Fruit fly (Drosophila melanogaster) whole organism, pupa: ENCODE results near the gene Ltn1.

ENCODE experiments used
- CG10348 ChIP-seq: fragments of 200-800 bp; sonication (Bioruptor generic); IDR thresholded peaks from 2 replicates; pipeline ENCODE4 v1.3.6; 2022; ENCODE audit warnings: missing biosample characterization, missing genetic modification characterization
- CG12605 ChIP-seq: fragments of 200-800 bp; sonication (Bioruptor generic); IDR thresholded peaks from 2 replicates; pipeline ENCODE4 v1.3.6; 2022; ENCODE audit warnings: missing biosample characterization, missing genetic modification characterization
- CG13204 ChIP-seq: fragments of 200-800 bp; sonication (Bioruptor generic); optimal IDR thresholded peaks from 2 replicates; lab custom pipeline; 2018; ENCODE audit warnings: missing biosample characterization, mild to moderate bottlenecking, missing genetic modification characterization, moderate library complexity
- CG14655 ChIP-seq: fragments of 200-800 bp; sonication (Bioruptor generic); optimal IDR thresholded peaks from 3 replicates; lab custom pipeline; 2017; ENCODE audit warnings: mild to moderate bottlenecking, missing biosample characterization, missing genetic modification reagents, missing genetic modification characterization
- CG15710 ChIP-seq: fragments of 200-800 bp; sonication (Bioruptor generic); optimal IDR thresholded peaks from 2 replicates; lab custom pipeline; 2018; ENCODE audit warnings: missing biosample characterization, mild to moderate bottlenecking, missing genetic modification characterization, moderate library complexity
- CG17806 ChIP-seq: fragments of 200-800 bp; sonication (Bioruptor generic); optimal IDR thresholded peaks from 2 replicates; lab custom pipeline; 2018; ENCODE audit warnings: missing biosample characterization, mild to moderate bottlenecking, missing genetic modification characterization, moderate library complexity
- CG32121 ChIP-seq: fragments of 200-800 bp; sonication (Bioruptor generic); IDR thresholded peaks from 2 replicates; pipeline ENCODE4 v1.3.6; 2022; ENCODE audit warnings: missing biosample characterization, missing genetic modification characterization
- CG34367 ChIP-seq: fragments of 200-800 bp; sonication (Bioruptor generic); optimal IDR thresholded peaks from 2 replicates; lab custom pipeline; 2018; ENCODE audit warnings: missing biosample characterization, mild to moderate bottlenecking, missing genetic modification characterization
- CG4496 ChIP-seq: fragments of 200-800 bp; sonication (Bioruptor generic); IDR thresholded peaks from 3 replicates; pipeline ENCODE4 v1.3.6; 2022; ENCODE audit warnings: missing biosample characterization, missing genetic modification characterization
- CG8159 ChIP-seq: fragments of 200-800 bp; sonication (Bioruptor generic); optimal IDR thresholded peaks from 3 replicates; lab custom pipeline; 2018; ENCODE audit warnings: missing biosample characterization, mild to moderate bottlenecking, missing genetic modification characterization, moderate library complexity
- CG8301 ChIP-seq: fragments of 200-800 bp; sonication (Bioruptor generic); optimal IDR thresholded peaks from 2 replicates; lab custom pipeline; 2018; ENCODE audit warnings: missing biosample characterization, mild to moderate bottlenecking, missing genetic modification characterization
- CG9948 ChIP-seq: fragments of 200-800 bp; sonication (Bioruptor generic); optimal IDR thresholded peaks from 2 replicates; lab custom pipeline; 2018; ENCODE audit warnings: missing biosample characterization, mild to moderate bottlenecking, missing genetic modification characterization, moderate library complexity
- D1 ChIP-seq: fragments of 200-800 bp; sonication (Bioruptor generic); optimal IDR thresholded peaks from 2 replicates; lab custom pipeline; 2018; ENCODE audit warnings: missing biosample characterization, mild to moderate bottlenecking, missing genetic modification characterization, moderate library complexity
- EcR ChIP-seq: fragments of 200-800 bp; sonication (Bioruptor generic); optimal IDR thresholded peaks from 3 replicates; lab custom pipeline; 2019; ENCODE audit warnings: missing biosample characterization, missing genetic modification characterization, mild to moderate bottlenecking, moderate library complexity, missing genetic modification reagents
- Ets98B ChIP-seq: fragments of 200-800 bp; sonication (Bioruptor generic); IDR thresholded peaks from 2 replicates; pipeline ENCODE4 v1.3.6; 2022; ENCODE audit warnings: missing biosample characterization, missing genetic modification characterization
- Pif1A ChIP-seq: fragments of 200-800 bp; sonication (Bioruptor generic); optimal IDR thresholded peaks from 3 replicates; lab custom pipeline; 2016; ENCODE audit warnings: missing biosample characterization, missing genetic modification characterization
- Pif1B ChIP-seq: fragments of 200-800 bp; sonication (Bioruptor generic); optimal IDR thresholded peaks from 3 replicates; lab custom pipeline; 2016; ENCODE audit warnings: missing biosample characterization, missing genetic modification characterization
- Snoo ChIP-seq: fragments of 200-800 bp; sonication (Bioruptor generic); optimal IDR thresholded peaks from 3 replicates; lab custom pipeline; 2017; ENCODE audit warnings: missing biosample characterization, mild to moderate bottlenecking, missing genetic modification characterization, inconsistent platforms
- fd96Ca ChIP-seq: fragments of 200-800 bp; sonication (Bioruptor generic); IDR thresholded peaks from 3 replicates; pipeline ENCODE4 v1.3.6; 2022; ENCODE audit warnings: missing biosample characterization, missing genetic modification characterization
- gl ChIP-seq: fragments of 200-800 bp; sonication (Bioruptor generic); optimal IDR thresholded peaks from 2 replicates; lab custom pipeline; 2018; ENCODE audit warnings: missing biosample characterization, mild to moderate bottlenecking, missing genetic modification characterization
- rn ChIP-seq: fragments of 200-800 bp; sonication (Bioruptor generic); IDR thresholded peaks from 2 replicates; pipeline ENCODE4 v1.3.6; 2022; ENCODE audit warnings: missing biosample characterization, missing genetic modification characterization

Gene Ltn1

dm6 chr3L:19500698-19501097 is 51.4 kb downstream of the Ltn1 start, which contains the start of gene CG9451:
Gene CG9451 (minus strand): TSS chr3L:19500798.
- TF ChIP-seq CG10348 (GFP tag; lab: Robert Waterston, UW) (no peak), EcR (GFP tag; lab: Kevin White, UChicago) (no peak), CG8159 (tag; lab: Kevin White, UChicago) (no peak), gl (tag; lab: Kevin White, UChicago) (no peak), Snoo (tag; lab: Kevin White, UChicago) (no peak)

dm6 chr3L:19499334-19499733 is 52.8 kb downstream of the Ltn1 start:
- no peak for TF ChIP-seq CG9948 (tag; lab: Kevin White, UChicago)
- TF ChIP-seq Snoo (tag; lab: Kevin White, UChicago), result no peak
- TF ChIP-seq EcR (GFP tag; lab: Kevin White, UChicago), result no peak
- no peak for TF ChIP-seq fd96Ca (GFP tag; lab: Robert Waterston, UW)
- no peak for TF ChIP-seq CG8301 (tag; lab: Kevin White, UChicago)

dm6 chr3L:19497623-19498022 is 54.5 kb downstream of the Ltn1 start, which contains the start of gene CG9449:
Gene CG9449 (minus strand): TSS chr3L:19497723.
- TF ChIP-seq CG9948 (tag; lab: Kevin White, UChicago) (no peak), CG15710 (no peak), CG13204 (GFP tag; lab: Kevin White, UChicago) (no peak), rn (GFP tag; lab: Robert Waterston, UW) (no peak), CG10348 (GFP tag; lab: Robert Waterston, UW) (no peak), CG12605 (no peak), Snoo (tag; lab: Kevin White, UChicago) (no peak), Ets98B (GFP tag; lab: Robert Waterston, UW) (no peak), Pif1B (GFP tag; lab: Kevin White, UChicago) (no peak), Pif1A (GFP tag; lab: Kevin White, UChicago) (no peak), CG4496 (GFP tag; lab: Robert Waterston, UW) (no peak), CG32121 (GFP tag; lab: Robert Waterston, UW) (no peak), D1 (no peak), CG14655 (GFP tag; lab: Kevin White, UChicago) (no peak), CG17806 (tag; lab: Kevin White, UChicago) (no peak), CG8301 (tag; lab: Kevin White, UChicago) (no peak), gl (tag; lab: Kevin White, UChicago) (no peak)

dm6 chr3L:19497135-19497534 is 55.0 kb downstream of the Ltn1 start:
- TF ChIP-seq CG15710 (no peak), CG4496 (GFP tag; lab: Robert Waterston, UW) (no peak), rn (GFP tag; lab: Robert Waterston, UW) (no peak), Pif1B (GFP tag; lab: Kevin White, UChicago) (no peak), CG32121 (GFP tag; lab: Robert Waterston, UW) (no peak), CG13204 (GFP tag; lab: Kevin White, UChicago) (no peak), CG14655 (GFP tag; lab: Kevin White, UChicago) (no peak), fd96Ca (GFP tag; lab: Robert Waterston, UW) (no peak), CG9948 (tag; lab: Kevin White, UChicago) (no peak), CG8301 (tag; lab: Kevin White, UChicago) (no peak), Ets98B (GFP tag; lab: Robert Waterston, UW) (no peak), CG10348 (GFP tag; lab: Robert Waterston, UW) (no peak), CG12605 (no peak), CG17806 (tag; lab: Kevin White, UChicago) (no peak), Snoo (tag; lab: Kevin White, UChicago) (no peak), EcR (GFP tag; lab: Kevin White, UChicago) (no peak), CG8159 (tag; lab: Kevin White, UChicago) (no peak), gl (tag; lab: Kevin White, UChicago) (no peak)

- TF ChIP-seq CG4496 (GFP tag; lab: Robert Waterston, UW) (0 out of 3 replicates have a peak, but pooled peaks have one; percentile 11), Pif1B (GFP tag; lab: Kevin White, UChicago) (no peak), CG14655 (GFP tag; lab: Kevin White, UChicago) (peak; percentile 8), CG15710 (no peak), CG10348 (GFP tag; lab: Robert Waterston, UW) (no peak), CG17806 (tag; lab: Kevin White, UChicago) (no peak), Ets98B (GFP tag; lab: Robert Waterston, UW) (no peak), CG34367 (tag; lab: Kevin White, UChicago) (no peak), CG13204 (GFP tag; lab: Kevin White, UChicago) (peak; percentile 6), Snoo (tag; lab: Kevin White, UChicago) (no peak)
Measured at dm6 chr3L:19496600-19496999, 55.5 kb downstream of the Ltn1 start.

- TF ChIP-seq EcR (GFP tag; lab: Kevin White, UChicago) (no peak), CG34367 (tag; lab: Kevin White, UChicago) (no peak), rn (GFP tag; lab: Robert Waterston, UW) (no peak), CG8159 (tag; lab: Kevin White, UChicago) (no peak), Ets98B (GFP tag; lab: Robert Waterston, UW) (no peak), CG8301 (tag; lab: Kevin White, UChicago) (no peak), CG4496 (GFP tag; lab: Robert Waterston, UW) (no peak), fd96Ca (GFP tag; lab: Robert Waterston, UW) (no peak), CG9948 (tag; lab: Kevin White, UChicago) (no peak), CG12605 (no peak), Snoo (tag; lab: Kevin White, UChicago) (no peak), CG10348 (GFP tag; lab: Robert Waterston, UW) (no peak), CG17806 (tag; lab: Kevin White, UChicago) (no peak), D1 (no peak), CG14655 (GFP tag; lab: Kevin White, UChicago) (no peak), Pif1B (GFP tag; lab: Kevin White, UChicago) (no peak), gl (tag; lab: Kevin White, UChicago) (no peak), CG32121 (GFP tag; lab: Robert Waterston, UW) (no peak), CG15710 (no peak), CG13204 (GFP tag; lab: Kevin White, UChicago) (no peak)
Measured at dm6 chr3L:19495991-19496588, 56.0 kb downstream of the Ltn1 start.
